Worm (Caenorhabditis elegans) whole organism, late embryonic: Measurements from ENCODE around the gene C15C8.6.

ENCODE experiments used
- F13H6.1 ChIP-seq: sonication (generic microtip); optimal IDR thresholded peaks from 2 replicates; lab custom pipeline; 2016; ENCODE audit warnings: missing genetic modification characterization, missing compliant biosample characterization
- ahr-1 ChIP-seq: sonication (generic microtip); optimal IDR thresholded peaks from 2 replicates; lab custom pipeline; 2016; ENCODE audit warnings: missing genetic modification characterization, missing compliant biosample characterization
- ceh-18 ChIP-seq: sonication (generic microtip); optimal IDR thresholded peaks from 2 replicates; lab custom pipeline; 2016; ENCODE audit warnings: missing genetic modification characterization, missing compliant biosample characterization
- ceh-22 ChIP-seq: sonication (generic microtip); optimal IDR thresholded peaks from 2 replicates; lab custom pipeline; 2017; ENCODE audit warnings: missing biosample characterization, missing genetic modification characterization
- ceh-48 ChIP-seq: sonication (generic microtip); optimal IDR thresholded peaks from 2 replicates; lab custom pipeline; 2016; ENCODE audit warnings: missing genetic modification characterization, inconsistent platforms, missing compliant biosample characterization
- dmd-4 ChIP-seq: sonication (generic microtip); optimal IDR thresholded peaks from 2 replicates; lab custom pipeline; 2016; ENCODE audit warnings: borderline replicate concordance, missing genetic modification characterization, missing compliant biosample characterization
- elt-2 ChIP-seq: sonication (generic microtip); optimal IDR thresholded peaks from 2 replicates; lab custom pipeline; 2016; ENCODE audit warnings: missing genetic modification reagents, missing genetic modification characterization, missing compliant biosample characterization
- elt-4 ChIP-seq: sonication (generic microtip); optimal IDR thresholded peaks from 2 replicates; lab custom pipeline; 2016; ENCODE audit warnings: missing genetic modification characterization, missing compliant biosample characterization
- nhr-11 ChIP-seq: fragments of 150-350 bp; optimal IDR thresholded peaks from 2 replicates; lab custom pipeline; 2014; ENCODE audit warnings: missing biosample characterization, missing genetic modification characterization
- nhr-232 ChIP-seq: sonication (generic microtip); optimal IDR thresholded peaks from 2 replicates; lab custom pipeline; 2016; ENCODE audit warnings: missing genetic modification characterization, missing compliant biosample characterization
- pha-4 ChIP-seq: fragments of 150-350 bp; optimal IDR thresholded peaks from 2 replicates; lab custom pipeline; 2018; ENCODE audit warnings: missing biosample characterization, missing genetic modification reagents, missing genetic modification characterization
- ttx-3 ChIP-seq: sonication (generic microtip); optimal IDR thresholded peaks from 2 replicates; lab custom pipeline; 2016; ENCODE audit warnings: missing genetic modification reagents, missing genetic modification characterization, missing compliant biosample characterization
- unc-55 ChIP-seq: sonication (generic microtip); optimal IDR thresholded peaks from 2 replicates; lab custom pipeline; 2017; ENCODE audit warnings: missing biosample characterization, missing genetic modification reagents, missing genetic modification characterization
- unc-86 ChIP-seq: sonication (generic microtip); optimal IDR thresholded peaks from 2 replicates; lab custom pipeline; 2016; ENCODE audit warnings: missing genetic modification characterization, missing compliant biosample characterization

ce11 chrV:12780248-12780647 is 28.9 kb upstream of the C15C8.6 start:
- peak; percentile 80 for TF ChIP-seq dmd-4
- TF ChIP-seq pha-4 (tag; lab: Kevin White, UChicago) = no peak
- TF ChIP-seq nhr-11 (tag; lab: Kevin White, UChicago) = no peak
- TF ChIP-seq ceh-18 (tag; lab: Kevin White, UChicago) = peak; percentile 75
- peak; percentile 88 for TF ChIP-seq ttx-3
- peak; percentile 81 for TF ChIP-seq F13H6.1 (tag; lab: Kevin White, UChicago)
- TF ChIP-seq unc-55 = no peak
- peak; percentile 96 for TF ChIP-seq elt-2
- peak; percentile 77 for TF ChIP-seq ceh-48
- TF ChIP-seq elt-4 (tag; lab: Kevin White, UChicago) = peak; percentile 84
- TF ChIP-seq ceh-22 (tag; lab: Kevin White, UChicago) = no peak
- peak; percentile 89 for TF ChIP-seq nhr-232 (tag; lab: Kevin White, UChicago)
- TF ChIP-seq ahr-1 (tag; lab: Kevin White, UChicago) = peak; percentile 67
- peak; percentile 88 for TF ChIP-seq unc-86 (tag; lab: Kevin White, UChicago)
